Worm (Caenorhabditis elegans) whole organism, L4/young adult: ENCODE measurements around the gene F59B10.5.

Experiments used
- W03F9.2 ChIP-seq: fragments of 150-350 bp; optimal IDR thresholded peaks from 2 replicates; lab custom pipeline; 2014; ENCODE audit warnings: missing biosample characterization, missing genetic modification characterization
- dao-5 ChIP-seq: sonication (generic microtip); optimal IDR thresholded peaks from 2 replicates; lab custom pipeline; 2016; ENCODE audit warnings: missing genotype, missing genetic modification characterization, moderate library complexity, missing compliant biosample characterization

DNA sequence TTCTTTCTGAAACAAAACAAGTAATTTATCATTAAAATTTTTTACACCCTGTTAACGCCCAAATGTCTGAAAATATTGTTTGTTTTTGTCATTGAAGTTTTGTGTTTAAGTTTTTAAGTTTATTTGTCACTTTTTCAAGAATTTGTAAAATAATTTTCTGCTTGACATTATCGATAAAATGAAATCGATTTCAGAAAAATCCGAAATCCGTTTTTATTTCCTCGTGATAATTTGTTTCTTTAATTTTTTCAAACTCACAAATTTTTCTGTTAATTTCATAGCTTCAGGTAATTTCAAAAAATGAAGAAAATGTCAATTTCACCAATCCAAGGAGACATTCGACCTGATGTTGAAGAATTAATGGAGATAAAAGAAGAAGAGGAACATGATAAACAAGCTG lies 27.6 kb downstream of the F59B10.5 start, which contains the start of gene ZK666.12:
- TF ChIP-seq dao-5 (tag; lab: Kevin White, UChicago): no peak
- no peak for TF ChIP-seq W03F9.2 (tag; lab: Kevin White, UChicago)
